Fruit fly (Drosophila melanogaster) whole organism, embryonic: ENCODE results near the gene NT1.

Source experiments
- Atf3 ChIP-seq: fragments of 200-800 bp; sonication (Bioruptor generic); optimal IDR thresholded peaks from 3 replicates; lab custom pipeline; 2016; ENCODE audit warnings: missing biosample characterization, missing genetic modification characterization
- Awh ChIP-seq: fragments of 200-800 bp; sonication (Bioruptor generic); IDR thresholded peaks from 2 replicates; pipeline ENCODE4, ENCODE4 v1.3.6; 2022; ENCODE audit warnings: missing biosample characterization, missing genetic modification characterization
- BtbVII ChIP-seq: fragments of 200-800 bp; sonication (Bioruptor generic); optimal IDR thresholded peaks from 3 replicates; lab custom pipeline; 2017; ENCODE audit warnings: missing biosample characterization, mild to moderate bottlenecking, missing genetic modification characterization
- CG10431 ChIP-seq: fragments of 200-800 bp; sonication (Bioruptor generic); optimal IDR thresholded peaks from 3 replicates; lab custom pipeline; 2018; ENCODE audit warnings: missing biosample characterization, mild to moderate bottlenecking, missing genetic modification characterization
- CG10462 ChIP-seq: fragments of 200-800 bp; sonication (Bioruptor generic); optimal IDR thresholded peaks from 2 replicates; lab custom pipeline; 2016; ENCODE audit warnings: missing biosample characterization, missing genetic modification characterization
- CG11247 ChIP-seq: fragments of 200-800 bp; sonication (Bioruptor generic); IDR thresholded peaks from 2 replicates; pipeline ENCODE4 v1.3.6; 2022; ENCODE audit warnings: missing biosample characterization, missing genetic modification characterization
- CG1233 ChIP-seq: fragments of 200-800 bp; sonication (Bioruptor generic); optimal IDR thresholded peaks from 4 replicates; lab custom pipeline; 2018; ENCODE audit warnings: missing biosample characterization, mild to moderate bottlenecking, missing genetic modification characterization
- CG12391 ChIP-seq: fragments of 200-800 bp; sonication (Bioruptor generic); optimal IDR thresholded peaks from 3 replicates; lab custom pipeline; 2018; ENCODE audit warnings: missing biosample characterization, mild to moderate bottlenecking, missing genetic modification characterization, moderate library complexity
- CG17385 ChIP-seq: fragments of 200-800 bp; sonication (Bioruptor generic); optimal IDR thresholded peaks from 3 replicates; lab custom pipeline; 2018; ENCODE audit warnings: missing biosample characterization, mild to moderate bottlenecking, missing genetic modification characterization
- CG17802 ChIP-seq: fragments of 200-800 bp; sonication (Bioruptor generic); optimal IDR thresholded peaks from 2 replicates; lab custom pipeline; 2018; ENCODE audit warnings: missing biosample characterization, mild to moderate bottlenecking, missing genetic modification characterization, moderate library complexity
- CG30431 ChIP-seq: fragments of 200-800 bp; sonication (Bioruptor generic); optimal IDR thresholded peaks from 2 replicates; lab custom pipeline; 2017; ENCODE audit warnings: missing biosample characterization, missing genetic modification characterization
- CG3281 ChIP-seq: fragments of 200-800 bp; sonication (Bioruptor generic); optimal IDR thresholded peaks from 3 replicates; lab custom pipeline; 2017; ENCODE audit warnings: missing biosample characterization, mild to moderate bottlenecking, missing genetic modification characterization
- CG4282 ChIP-seq: fragments of 200-800 bp; sonication (Bioruptor generic); optimal IDR thresholded peaks from 2 replicates; lab custom pipeline; 2016; ENCODE audit warnings: missing biosample characterization, missing genetic modification characterization
- CG4360 ChIP-seq: fragments of 200-800 bp; sonication (Bioruptor generic); IDR thresholded peaks from 2 replicates; pipeline ENCODE4 v1.3.6; 2022; ENCODE audit warnings: missing biosample characterization, missing genetic modification characterization
- CG4820 ChIP-seq: fragments of 200-800 bp; sonication (Bioruptor generic); optimal IDR thresholded peaks from 3 replicates; lab custom pipeline; 2016; ENCODE audit warnings: missing biosample characterization, missing genetic modification characterization
- CG5180 ChIP-seq: fragments of 200-800 bp; sonication (Bioruptor generic); optimal IDR thresholded peaks from 3 replicates; lab custom pipeline; 2017; ENCODE audit warnings: missing biosample characterization, missing genetic modification characterization, mild to moderate bottlenecking, moderate library complexity, missing genetic modification reagents
- CG5245 ChIP-seq: fragments of 200-800 bp; sonication (Bioruptor generic); optimal IDR thresholded peaks from 3 replicates; lab custom pipeline; 2016; ENCODE audit warnings: missing biosample characterization, missing genetic modification characterization
- CG6175 ChIP-seq: fragments of 200-800 bp; sonication (Bioruptor generic); IDR thresholded peaks from 3 replicates; pipeline ENCODE4 v1.3.6; 2022; ENCODE audit warnings: missing biosample characterization, missing genetic modification characterization
- CG7786 ChIP-seq: fragments of 200-800 bp; sonication (Bioruptor generic); optimal IDR thresholded peaks from 2 replicates; lab custom pipeline; 2016; ENCODE audit warnings: missing biosample characterization, missing genetic modification characterization
- CG7928 ChIP-seq: fragments of 200-800 bp; sonication (Bioruptor generic); optimal IDR thresholded peaks from 2 replicates; lab custom pipeline; 2017; ENCODE audit warnings: missing biosample characterization, mild to moderate bottlenecking, missing genetic modification characterization
- CG9437 ChIP-seq: fragments of 200-800 bp; sonication (Bioruptor generic); optimal IDR thresholded peaks from 2 replicates; lab custom pipeline; 2018; ENCODE audit warnings: missing biosample characterization, mild to moderate bottlenecking, missing genetic modification characterization
- CG9876 ChIP-seq: fragments of 200-800 bp; sonication (Bioruptor generic); optimal IDR thresholded peaks from 2 replicates; lab custom pipeline; 2016; ENCODE audit warnings: missing biosample characterization, missing genetic modification characterization
- CHES-1-like ChIP-seq: fragments of 200-800 bp; sonication (Bioruptor generic); optimal IDR thresholded peaks from 2 replicates; lab custom pipeline; 2016; ENCODE audit warnings: missing biosample characterization, missing genetic modification characterization
- Chrac-16 ChIP-seq: fragments of 200-800 bp; sonication (Bioruptor generic); optimal IDR thresholded peaks from 3 replicates; lab custom pipeline; 2016; ENCODE audit warnings: missing biosample characterization, missing genetic modification characterization
- Dbx ChIP-seq: fragments of 200-800 bp; sonication (Bioruptor generic); IDR thresholded peaks from 3 replicates; pipeline ENCODE4 v1.3.6; 2022; ENCODE audit warnings: missing biosample characterization, missing genetic modification characterization
- Dfd ChIP-seq, 2 experiments: fragments of >200 bp; optimal IDR thresholded peaks; 2 replicates each; lab custom pipeline; 2017; ENCODE audit warnings: missing biosample characterization in 2 of 2, missing genetic modification characterization in 2 of 2
- Dip2 ChIP-seq: fragments of 200-800 bp; sonication (Bioruptor generic); IDR thresholded peaks from 2 replicates; pipeline ENCODE4 v1.3.6; 2022; ENCODE audit warnings: missing biosample characterization, missing genetic modification characterization
- Doc3 ChIP-seq: fragments of 200-800 bp; sonication (Bioruptor generic); IDR thresholded peaks from 3 replicates; pipeline ENCODE4 v1.3.6; 2022; ENCODE audit warnings: missing biosample characterization, missing genetic modification characterization; ENCODE audit not compliant: partially characterized antibody
- Drgx ChIP-seq: fragments of 200-800 bp; sonication (Bioruptor generic); IDR thresholded peaks from 2 replicates; pipeline ENCODE4 v1.3.6; 2022; ENCODE audit warnings: missing biosample characterization, missing genetic modification characterization
- Fer2 ChIP-seq: fragments of 200-800 bp; sonication (Bioruptor generic); optimal IDR thresholded peaks from 2 replicates; lab custom pipeline; 2018; ENCODE audit warnings: missing biosample characterization, mild to moderate bottlenecking, missing genetic modification characterization, moderate library complexity
- HmgD ChIP-seq: fragments of 200-800 bp; sonication (Bioruptor generic); optimal IDR thresholded peaks from 3 replicates; lab custom pipeline; 2016; ENCODE audit warnings: missing biosample characterization, missing genetic modification characterization
- HmgZ ChIP-seq: fragments of 200-800 bp; sonication (Bioruptor generic); optimal IDR thresholded peaks from 2 replicates; lab custom pipeline; 2018; ENCODE audit warnings: missing biosample characterization, mild to moderate bottlenecking, missing genetic modification characterization
- Hr39 ChIP-seq: fragments of >200 bp; optimal IDR thresholded peaks from 2 replicates; lab custom pipeline; 2017
- NC2α ChIP-seq: fragments of 200-800 bp; sonication (Bioruptor generic); optimal IDR thresholded peaks from 2 replicates; lab custom pipeline; 2016; ENCODE audit warnings: missing biosample characterization, missing genetic modification characterization
- Pdp1 ChIP-seq, 2 experiments: fragments of 200-800 bp; sonication (Bioruptor generic); optimal IDR thresholded peaks; 3 replicates each; lab custom pipeline; 2016; ENCODE audit warnings: missing biosample characterization in 2 of 2, missing genetic modification characterization in 2 of 2, mild to moderate bottlenecking in 1 of 2, moderate library complexity in 1 of 2
- Rx ChIP-seq: fragments of 200-800 bp; sonication (Bioruptor generic); IDR thresholded peaks from 2 replicates; pipeline ENCODE4 v1.3.6; 2022; ENCODE audit warnings: missing biosample characterization, missing genetic modification characterization
- ap ChIP-seq: fragments of 200-800 bp; sonication (Bioruptor generic); IDR thresholded peaks from 2 replicates; pipeline ENCODE4 v1.3.6; 2022; ENCODE audit warnings: missing biosample characterization, missing genetic modification characterization
- chm ChIP-seq: fragments of 200-800 bp; sonication (Bioruptor generic); IDR thresholded peaks from 2 replicates; pipeline ENCODE4 v1.3.6; 2022; ENCODE audit warnings: missing biosample characterization, missing genetic modification characterization
- dimm ChIP-seq: fragments of 200-800 bp; sonication (Bioruptor generic); IDR thresholded peaks from 2 replicates; pipeline ENCODE4 v1.3.6; 2022; ENCODE audit warnings: missing biosample characterization, missing genetic modification characterization
- eve ChIP-seq, 2 experiments: fragments of >200 bp; optimal IDR thresholded peaks; 2 replicates each; lab custom pipeline; 2017; ENCODE audit warnings: missing biosample characterization in 2 of 2, missing genetic modification characterization in 2 of 2
- fd96Cb ChIP-seq: fragments of 200-800 bp; sonication (Bioruptor generic); optimal IDR thresholded peaks from 2 replicates; lab custom pipeline; 2018; ENCODE audit warnings: missing biosample characterization, mild to moderate bottlenecking, missing genetic modification characterization, moderate library complexity
- hth ChIP-seq: fragments of >200 bp; optimal IDR thresholded peaks from 2 replicates; lab custom pipeline; 2017; ENCODE audit warnings: inconsistent platforms
- pita ChIP-seq: fragments of 200-800 bp; sonication (Bioruptor generic); optimal IDR thresholded peaks from 2 replicates; lab custom pipeline; 2017; ENCODE audit warnings: missing biosample characterization, mild to moderate bottlenecking, missing genetic modification characterization
- ro ChIP-seq: fragments of 200-800 bp; sonication (Bioruptor generic); IDR thresholded peaks from 2 replicates; pipeline ENCODE4 v1.3.6; 2022; ENCODE audit warnings: missing biosample characterization, missing genetic modification characterization
- row ChIP-seq: fragments of 200-800 bp; sonication (Bioruptor generic); IDR thresholded peaks from 3 replicates; pipeline ENCODE4 v1.3.6; 2022; ENCODE audit warnings: missing biosample characterization, missing genetic modification characterization
- sens ChIP-seq: fragments of 200-800 bp; sonication (Bioruptor generic); peaks from one replicate; lab custom pipeline; 2016; ENCODE audit warnings: missing biosample characterization, missing genetic modification characterization
- slbo ChIP-seq: fragments of 200-800 bp; sonication (Bioruptor generic); IDR thresholded peaks from 2 replicates; pipeline ENCODE4 v1.3.6; 2022; ENCODE audit warnings: missing biosample characterization, missing genetic modification characterization
- stc ChIP-seq: fragments of 200-800 bp; sonication (Bioruptor generic); IDR thresholded peaks from 2 replicates; pipeline ENCODE4 v1.3.6; 2022; ENCODE audit warnings: missing biosample characterization, missing genetic modification characterization
- tio ChIP-seq: fragments of 200-800 bp; sonication (Bioruptor generic); optimal IDR thresholded peaks from 2 replicates; lab custom pipeline; 2017; ENCODE audit warnings: missing biosample characterization, missing genetic modification characterization, inconsistent platforms
- twi ChIP-seq: fragments of 200-800 bp; optimal IDR thresholded peaks from 2 replicates; lab custom pipeline; 2019; ENCODE audit warnings: missing biosample characterization, mild to moderate bottlenecking, missing genetic modification characterization, moderate library complexity
- unc-4 ChIP-seq: fragments of 200-800 bp; sonication (Bioruptor generic); IDR thresholded peaks from 2 replicates; pipeline ENCODE4 v1.3.6; 2022; ENCODE audit warnings: missing biosample characterization, missing genetic modification characterization; ENCODE audit not compliant: partially characterized antibody
- unpg ChIP-seq: fragments of 200-800 bp; sonication (Bioruptor generic); optimal IDR thresholded peaks from 3 replicates; lab custom pipeline; 2018; ENCODE audit warnings: missing biosample characterization, mild to moderate bottlenecking, missing genetic modification characterization, moderate library complexity
- zen ChIP-seq: fragments of 200-800 bp; sonication (Bioruptor generic); optimal IDR thresholded peaks from 3 replicates; lab custom pipeline; 2018; ENCODE audit warnings: missing biosample characterization, mild to moderate bottlenecking, missing genetic modification characterization, moderate library complexity

NT1 gene

dm6 chr3L:4546650-4547049 lies 38.4 kb upstream of the NT1 start (continued):
- TF ChIP-seq dimm (0 out of 2 replicates have a peak, but pooled peaks have one; percentile 35), CG11247 (GFP tag; lab: Robert Waterston, UW) (no peak; the same call in 1 of the 2 replicates), CHES-1-like (GFP tag; lab: Kevin White, UChicago) (no peak), NC2α (GFP tag; lab: Kevin White, UChicago) (no peak), unc-4 (GFP tag; lab: Robert Waterston, UW) (no peak), Drgx (GFP tag; lab: Robert Waterston, UW) (peak; percentile 92), BtbVII (GFP tag; lab: Kevin White, UChicago) (no peak), CG9876 (GFP tag; lab: Kevin White, UChicago) (no peak), twi (tag; lab: Kevin White, UChicago) (peak; percentile 100), ro (GFP tag; lab: Robert Waterston, UW) (no peak), CG6175 (GFP tag; lab: Robert Waterston, UW) (no peak), CG4820 (peak; percentile 70), CG10431 (GFP tag; lab: Kevin White, UChicago) (no peak), zen (tag; lab: Kevin White, UChicago) (peak; percentile 85), CG30431 (GFP tag; lab: Kevin White, UChicago) (peak; percentile 47), Fer2 (tag; lab: Kevin White, UChicago) (no peak), CG5180 (GFP tag; lab: Kevin White, UChicago) (no peak), Rx (peak; percentile 37; the same call in 1 of the 2 replicates), slbo (GFP tag; lab: Robert Waterston, UW) (no peak), Pdp1 (GFP tag; optimal IDR thresholded peaks at IDR 0.05; lab: Kevin White, UChicago) (peak in 1 of 2 experiments; percentile 14), CG17385 (GFP tag; lab: Kevin White, UChicago) (peak; percentile 41), hth (lab: Kevin White, UChicago) (no peak), row (GFP tag; lab: Robert Waterston, UW) (peak; percentile 80), Awh (GFP tag; lab: Robert Waterston, UW) (no peak), CG9437 (GFP tag; lab: Kevin White, UChicago) (peak; percentile 40), CG7928 (no peak), tio (GFP tag; lab: Kevin White, UChicago) (peak; percentile 64), chm (no peak), Dip2 (no peak), Dbx (GFP tag; lab: Robert Waterston, UW) (no peak), CG5245 (peak; percentile 53), fd96Cb (tag; lab: Kevin White, UChicago) (peak; percentile 77), stc (GFP tag; lab: Robert Waterston, UW) (peak; percentile 45; the same call in 1 of the 2 replicates), eve (GFP tag; optimal IDR thresholded peaks at IDR 0.05; lab: Kevin White, UChicago) (peak in 1 of 2 experiments; percentile 70), CG7786 (no peak), CG10462 (GFP tag; lab: Kevin White, UChicago) (peak; percentile 21), ap (GFP tag; lab: Robert Waterston, UW) (no peak), Dfd (GFP tag; optimal IDR thresholded peaks at IDR 0.05; lab: Kevin White, UChicago) (no peak), unpg (peak; percentile 74), Doc3 (GFP tag; lab: Robert Waterston, UW) (no peak), Atf3 (GFP tag; lab: Kevin White, UChicago) (peak; percentile 14), CG17802 (tag; lab: Kevin White, UChicago) (peak; percentile 19), CG12391 (tag; lab: Kevin White, UChicago) (peak; percentile 84), sens (peak; percentile 92), HmgD (GFP tag; lab: Kevin White, UChicago) (no peak), pita (GFP tag; lab: Kevin White, UChicago) (no peak), HmgZ (tag; lab: Kevin White, UChicago) (no peak), CG3281 (no peak), Hr39 (no peak), CG4282 (GFP tag; lab: Kevin White, UChicago) (no peak), CG4360 (GFP tag; lab: Robert Waterston, UW) (peak; percentile 24; the same call in 1 of the 2 replicates), Chrac-16 (GFP tag; lab: Kevin White, UChicago) (peak; percentile 67), CG1233 (peak; percentile 60)
